Worm (Caenorhabditis elegans) whole organism, L3 larva: ENCODE data around the gene str-243.

Experiments used
- R02D3.7 ChIP-seq: fragments of 150-350 bp; optimal IDR thresholded peaks from 2 replicates; lab custom pipeline; 2014; ENCODE audit warnings: missing biosample characterization, missing genetic modification characterization
- ZK546.5 ChIP-seq: sonication (generic microtip); optimal IDR thresholded peaks from 2 replicates; lab custom pipeline; 2017; ENCODE audit warnings: missing biosample characterization, missing genetic modification characterization
- aly-2 ChIP-seq: fragments of 150-350 bp; optimal IDR thresholded peaks from 2 replicates; lab custom pipeline; 2014; ENCODE audit warnings: missing biosample characterization, missing genetic modification characterization
- ama-1 ChIP-seq: fragments of 150-350 bp; optimal IDR thresholded peaks from 2 replicates; lab custom pipeline; 2018
- ceh-16 ChIP-seq: sonication (generic microtip); optimal IDR thresholded peaks from 2 replicates; lab custom pipeline; 2017; ENCODE audit warnings: missing biosample characterization, missing genetic modification characterization
- ceh-28 ChIP-seq: fragments of 150-350 bp; optimal IDR thresholded peaks from 2 replicates; lab custom pipeline; 2014; ENCODE audit warnings: missing biosample characterization, missing genetic modification reagents, missing genetic modification characterization
- ceh-82 ChIP-seq: fragments of 150-350 bp; optimal IDR thresholded peaks from 2 replicates; lab custom pipeline; 2014; ENCODE audit warnings: missing biosample characterization, missing genetic modification characterization
- ceh-9 ChIP-seq: sonication (generic microtip); optimal IDR thresholded peaks from 2 replicates; lab custom pipeline; 2018; ENCODE audit warnings: missing biosample characterization, missing genetic modification characterization
- daf-12 ChIP-seq: fragments of 150-350 bp; optimal IDR thresholded peaks from 2 replicates; lab custom pipeline; 2014; ENCODE audit warnings: missing biosample characterization, missing genetic modification reagents, missing genetic modification characterization
- egl-27 ChIP-seq: sonication (generic microtip); optimal IDR thresholded peaks from 4 replicates; lab custom pipeline; 2017; ENCODE audit warnings: missing biosample characterization, missing genetic modification reagents, missing genetic modification characterization
- egl-5 ChIP-seq: fragments of 150-350 bp; optimal IDR thresholded peaks from 2 replicates; lab custom pipeline; 2017; ENCODE audit warnings: missing biosample characterization, missing genetic modification reagents, missing genetic modification characterization, inconsistent platforms
- elt-1 ChIP-seq: fragments of 150-350 bp; optimal IDR thresholded peaks from 2 replicates; lab custom pipeline; 2014; ENCODE audit warnings: missing biosample characterization, missing genetic modification characterization
- elt-2 ChIP-seq: sonication (generic microtip); optimal IDR thresholded peaks from 2 replicates; lab custom pipeline; 2016; ENCODE audit warnings: missing genetic modification reagents, mild to moderate bottlenecking, missing genetic modification characterization, missing compliant biosample characterization
- elt-3 ChIP-seq, 3 experiments: fragments of 150-350 bp in 1 of 3; sonication (generic microtip) in 2 of 3; optimal IDR thresholded peaks; 2 replicates in 2 of 3; 4 replicates in 1 of 3; lab custom pipeline; 2014 to 2017; ENCODE audit warnings: missing biosample characterization in 3 of 3, missing genetic modification characterization in 3 of 3
- eor-1 ChIP-seq, 2 experiments: fragments of 150-350 bp; optimal IDR thresholded peaks; 2 replicates each; lab custom pipeline; 2014 to 2018; ENCODE audit warnings: missing biosample characterization in 2 of 2, missing genetic modification characterization in 2 of 2
- fkh-10 ChIP-seq: sonication (generic microtip); optimal IDR thresholded peaks from 2 replicates; lab custom pipeline; 2017; ENCODE audit warnings: missing biosample characterization, missing genetic modification reagents, missing genetic modification characterization
- fkh-2 ChIP-seq: fragments of 150-350 bp; optimal IDR thresholded peaks from 2 replicates; lab custom pipeline; 2014; ENCODE audit warnings: missing biosample characterization, missing genetic modification reagents, missing genetic modification characterization
- fos-1 ChIP-seq: fragments of 150-350 bp; optimal IDR thresholded peaks from 2 replicates; lab custom pipeline; 2014; ENCODE audit warnings: missing biosample characterization, missing genetic modification characterization
- hmg-11 ChIP-seq: sonication (generic microtip); optimal IDR thresholded peaks from 2 replicates; lab custom pipeline; 2016; ENCODE audit warnings: missing genetic modification characterization, missing compliant biosample characterization
- jun-1 ChIP-seq: fragments of 150-350 bp; optimal IDR thresholded peaks from 2 replicates; lab custom pipeline; 2014; ENCODE audit warnings: missing biosample characterization, missing genetic modification reagents, missing genetic modification characterization
- lin-15B ChIP-seq: fragments of 150-350 bp; optimal IDR thresholded peaks from 2 replicates; lab custom pipeline; 2014; ENCODE audit warnings: missing biosample characterization, missing genetic modification characterization
- lin-39 ChIP-seq: fragments of 150-350 bp; optimal IDR thresholded peaks from 2 replicates; lab custom pipeline; 2018; ENCODE audit warnings: missing biosample characterization, missing genetic modification reagents, missing genetic modification characterization
- lsy-12 ChIP-seq: sonication (generic microtip); optimal IDR thresholded peaks from 2 replicates; lab custom pipeline; 2016; ENCODE audit warnings: mild to moderate bottlenecking, missing genetic modification characterization, missing compliant biosample characterization
- mdl-1 ChIP-seq: fragments of 150-350 bp; optimal IDR thresholded peaks from 2 replicates; lab custom pipeline; 2014; ENCODE audit warnings: missing biosample characterization, missing genetic modification characterization
- mml-1 ChIP-seq: fragments of 150-350 bp; sonication (generic microtip); optimal IDR thresholded peaks from 3 replicates; lab custom pipeline; 2014; ENCODE audit warnings: missing biosample characterization, missing genetic modification characterization
- nfya-1 ChIP-seq: sonication (generic microtip); optimal IDR thresholded peaks from 2 replicates; lab custom pipeline; 2017; ENCODE audit warnings: missing genetic modification characterization, mild to moderate bottlenecking, missing compliant biosample characterization, antibody characterized with exemption, moderate library complexity; ENCODE audit not compliant: insufficient read depth
- nhr-11 ChIP-seq: fragments of 150-350 bp; optimal IDR thresholded peaks from 2 replicates; lab custom pipeline; 2014; ENCODE audit warnings: missing biosample characterization, missing genetic modification characterization
- nhr-12 ChIP-seq: fragments of 150-350 bp; optimal IDR thresholded peaks from 2 replicates; lab custom pipeline; 2014; ENCODE audit warnings: missing biosample characterization, missing genetic modification characterization
- nhr-23 ChIP-seq: fragments of 150-350 bp; optimal IDR thresholded peaks from 2 replicates; lab custom pipeline; 2014; ENCODE audit warnings: missing biosample characterization, missing genetic modification reagents, missing genetic modification characterization
- nhr-237 ChIP-seq: fragments of 150-350 bp; optimal IDR thresholded peaks from 2 replicates; lab custom pipeline; 2014; ENCODE audit warnings: missing biosample characterization, missing genetic modification characterization
- nhr-25 ChIP-seq: sonication (generic microtip); optimal IDR thresholded peaks from 2 replicates; lab custom pipeline; 2017; ENCODE audit warnings: missing biosample characterization, missing genetic modification characterization
- nhr-28 ChIP-seq: fragments of 150-350 bp; optimal IDR thresholded peaks from 2 replicates; lab custom pipeline; 2014; ENCODE audit warnings: missing biosample characterization, missing genetic modification characterization
- nhr-43 ChIP-seq: sonication (generic microtip); optimal IDR thresholded peaks from 2 replicates; lab custom pipeline; 2016; ENCODE audit warnings: mild to moderate bottlenecking, missing genetic modification characterization, missing compliant biosample characterization; ENCODE audit not compliant: poor library complexity, severe bottlenecking
- nhr-67 ChIP-seq: fragments of 150-350 bp; optimal IDR thresholded peaks from 2 replicates; lab custom pipeline; 2014; ENCODE audit warnings: missing biosample characterization, missing genetic modification characterization
- nhr-76 ChIP-seq: fragments of 150-350 bp; sonication (generic microtip); optimal IDR thresholded peaks from 5 replicates; lab custom pipeline; 2014; ENCODE audit warnings: missing biosample characterization, missing genetic modification characterization
- nhr-77 ChIP-seq: fragments of 150-350 bp; optimal IDR thresholded peaks from 2 replicates; lab custom pipeline; 2014; ENCODE audit warnings: missing biosample characterization, missing genetic modification characterization
- pha-4 ChIP-seq: fragments of 150-350 bp; optimal IDR thresholded peaks from 2 replicates; lab custom pipeline; 2014; ENCODE audit warnings: missing biosample characterization, missing genetic modification reagents, missing genetic modification characterization
- pqm-1 ChIP-seq: fragments of 150-350 bp; optimal IDR thresholded peaks from 2 replicates; lab custom pipeline; 2017; ENCODE audit warnings: missing biosample characterization, missing genetic modification characterization, inconsistent platforms
- sea-2 ChIP-seq: fragments of 150-350 bp; sonication (generic microtip); optimal IDR thresholded peaks from 4 replicates; lab custom pipeline; 2014; ENCODE audit warnings: missing biosample characterization, missing genetic modification reagents, missing genetic modification characterization
- skn-1 ChIP-seq: fragments of 150-350 bp; optimal IDR thresholded peaks from 2 replicates; lab custom pipeline; 2014; ENCODE audit warnings: missing biosample characterization, missing genetic modification characterization
- snpc-4 ChIP-seq: fragments of 150-350 bp; optimal IDR thresholded peaks from 2 replicates; lab custom pipeline; 2014; ENCODE audit warnings: missing biosample characterization, missing genetic modification characterization
- tbx-2 ChIP-seq: sonication (generic microtip); optimal IDR thresholded peaks from 2 replicates; lab custom pipeline; 2016; ENCODE audit warnings: mild to moderate bottlenecking, missing genetic modification characterization, missing compliant biosample characterization
- unc-39 ChIP-seq: sonication (generic microtip); optimal IDR thresholded peaks from 4 replicates; lab custom pipeline; 2017; ENCODE audit warnings: missing biosample characterization, missing genetic modification characterization
- unc-62 ChIP-seq: fragments of 150-350 bp; sonication (generic microtip); optimal IDR thresholded peaks from 4 replicates; lab custom pipeline; 2014; ENCODE audit warnings: missing biosample characterization, missing genetic modification reagents, missing genetic modification characterization
- zag-1 ChIP-seq: fragments of 150-350 bp; optimal IDR thresholded peaks from 2 replicates; lab custom pipeline; 2014; ENCODE audit warnings: missing biosample characterization, missing genetic modification characterization
- ztf-11 ChIP-seq: fragments of 150-350 bp; optimal IDR thresholded peaks from 2 replicates; lab custom pipeline; 2014; ENCODE audit warnings: missing biosample characterization, missing genetic modification characterization
- ztf-4 ChIP-seq: fragments of 150-350 bp; optimal IDR thresholded peaks from 2 replicates; lab custom pipeline; 2014; ENCODE audit warnings: missing biosample characterization, missing genetic modification characterization

The str-243 gene

ce11 chrV:1522485-1522884 lies at the start of gene str-243:
Gene str-243, plus strand, starts transcription at chrV:1522785.
- no peak for TF ChIP-seq snpc-4
- TF ChIP-seq daf-12 (tag; lab: Kevin White, UChicago), result no peak
- TF ChIP-seq fkh-10 (GFP tag; lab: Kevin White, UChicago), result no peak
- no peak for TF ChIP-seq tbx-2 (tag; lab: Kevin White, UChicago)
- TF ChIP-seq mml-1 (tag; lab: Kevin White, UChicago), result no peak
- no peak for TF ChIP-seq nhr-23 (tag; lab: Kevin White, UChicago)
- TF ChIP-seq nhr-12 (tag; lab: Kevin White, UChicago), result no peak

ce11 chrV:1474486-1475125 lies 48.0 kb upstream of the str-243 start, which contains the start of the genes F53E2.2 and unc-60:
Gene F53E2.2, plus strand, starts transcription at chrV:1475086.
Gene unc-60, plus strand, starts transcription at chrV:1475086.
- TF ChIP-seq elt-3 (tag; optimal IDR thresholded peaks at IDR 0.05; lab: Kevin White, UChicago) (no peak), ceh-28 (tag; lab: Kevin White, UChicago) (no peak), ceh-16 (no peak), fkh-2 (tag; lab: Kevin White, UChicago) (no peak), ztf-11 (no peak), egl-5 (tag; lab: Kevin White, UChicago) (peak; percentile 17), ZK546.5 (tag; lab: Kevin White, UChicago) (no peak), hmg-11 (peak; percentile 92), pqm-1 (no peak), lin-15B (tag; lab: Kevin White, UChicago) (peak; percentile 43), fkh-10 (GFP tag; lab: Kevin White, UChicago) (peak; percentile 21), lsy-12 (tag; lab: Kevin White, UChicago) (peak; percentile 54), tbx-2 (tag; lab: Kevin White, UChicago) (no peak), nhr-67 (tag; lab: Kevin White, UChicago) (no peak), aly-2 (tag; lab: Kevin White, UChicago) (no peak), elt-2 (tag; lab: Kevin White, UChicago) (peak; percentile 57), nhr-12 (tag; lab: Kevin White, UChicago) (no peak), R02D3.7 (tag; lab: Kevin White, UChicago) (no peak), nhr-77 (tag; lab: Kevin White, UChicago) (no peak), sea-2 (GFP tag; lab: Kevin White, UChicago) (no peak), ceh-82 (tag; lab: Kevin White, UChicago) (no peak), nhr-237 (tag; lab: Kevin White, UChicago) (no peak), ztf-4 (no peak), elt-1 (peak; percentile 10), lin-39 (tag; lab: Kevin White, UChicago) (peak; percentile 24), daf-12 (tag; lab: Kevin White, UChicago) (no peak), nhr-28 (tag; lab: Kevin White, UChicago) (no peak), nhr-43 (tag; lab: Kevin White, UChicago) (peak; percentile 9), eor-1 (tag; optimal IDR thresholded peaks at IDR 0.05; lab: Kevin White, UChicago) (no peak), mml-1 (tag; lab: Kevin White, UChicago) (no peak), nhr-11 (tag; lab: Kevin White, UChicago) (no peak), pha-4 (peak; percentile 75), zag-1 (tag; lab: Kevin White, UChicago) (no peak), nhr-25 (tag; lab: Kevin White, UChicago) (no peak), snpc-4 (peak; percentile 8), ceh-9 (tag; lab: Kevin White, UChicago) (no peak), unc-62 (peak; percentile 47), ama-1 (lab: Kevin White, UChicago) (peak; percentile 60), nhr-76 (tag; lab: Kevin White, UChicago) (no peak), mdl-1 (tag; lab: Kevin White, UChicago) (no peak), nfya-1 (tag; lab: Kevin White, UChicago) (peak; percentile 89), egl-27 (tag; lab: Kevin White, UChicago) (no peak), skn-1 (tag; lab: Kevin White, UChicago) (no peak), unc-39 (tag; lab: Kevin White, UChicago) (no peak), fos-1 (no peak), nhr-23 (tag; lab: Kevin White, UChicago) (no peak), jun-1 (tag; lab: Kevin White, UChicago) (no peak)
